Fruit fly (Drosophila melanogaster) whole organism, embryonic: ENCODE data around the gene dikar.
A peak's percentile ranks its signal among the peaks of the same experiment; 100 is the strongest.

Experiments used
- BtbVII ChIP-seq: fragments of 200-800 bp; sonication (Bioruptor generic); optimal IDR thresholded peaks from 3 replicates; lab custom pipeline; 2017; ENCODE audit warnings: missing biosample characterization, mild to moderate bottlenecking, missing genetic modification characterization
- CG11560 ChIP-seq: fragments of 200-800 bp; sonication (Bioruptor generic); IDR thresholded peaks from 3 replicates; pipeline ENCODE4 v1.3.6; 2022; ENCODE audit warnings: missing biosample characterization, missing genetic modification characterization
- CG12299 ChIP-seq: fragments of 200-800 bp; sonication (Bioruptor generic); optimal IDR thresholded peaks from 2 replicates; lab custom pipeline; 2018; ENCODE audit warnings: missing biosample characterization, mild to moderate bottlenecking, missing genetic modification characterization
- CG13296 ChIP-seq: fragments of 200-800 bp; sonication (Bioruptor generic); optimal IDR thresholded peaks from 3 replicates; lab custom pipeline; 2018; ENCODE audit warnings: missing biosample characterization, mild to moderate bottlenecking, missing genetic modification characterization
- CG17186 ChIP-seq: fragments of 200-800 bp; sonication (Bioruptor generic); optimal IDR thresholded peaks from 3 replicates; lab custom pipeline; 2017; ENCODE audit warnings: missing biosample characterization, missing genetic modification reagents, missing genetic modification characterization
- CG17359 ChIP-seq: fragments of 200-800 bp; sonication (Bioruptor generic); optimal IDR thresholded peaks from 3 replicates; lab custom pipeline; 2018; ENCODE audit warnings: missing biosample characterization, mild to moderate bottlenecking, missing genetic modification characterization, moderate library complexity
- CG17829 ChIP-seq: fragments of 200-800 bp; optimal IDR thresholded peaks from 2 replicates; lab custom pipeline; 2019; ENCODE audit warnings: missing biosample characterization, mild to moderate bottlenecking, missing genetic modification characterization, moderate library complexity
- CG3847 ChIP-seq: fragments of 200-800 bp; sonication (Bioruptor generic); IDR thresholded peaks from 2 replicates; pipeline ENCODE4 v1.3.6; 2022; ENCODE audit warnings: missing biosample characterization, missing genetic modification characterization
- CG7745 ChIP-seq: fragments of 200-800 bp; sonication (Bioruptor generic); optimal IDR thresholded peaks from 2 replicates; lab custom pipeline; 2018; ENCODE audit warnings: missing biosample characterization, mild to moderate bottlenecking, missing genetic modification characterization, moderate library complexity
- CG7987 ChIP-seq: fragments of 200-800 bp; sonication (Bioruptor generic); optimal IDR thresholded peaks from 2 replicates; lab custom pipeline; 2018; ENCODE audit warnings: missing biosample characterization, mild to moderate bottlenecking, missing genetic modification characterization, moderate library complexity
- CG8281 ChIP-seq: fragments of 200-800 bp; sonication (Bioruptor generic); optimal IDR thresholded peaks from 2 replicates; lab custom pipeline; 2018; ENCODE audit warnings: missing biosample characterization, mild to moderate bottlenecking, missing genetic modification characterization, moderate library complexity
- CG8290 ChIP-seq, 3 experiments: fragments of 200-800 bp; sonication (Bioruptor generic); optimal IDR thresholded peaks; 2 replicates each; lab custom pipeline; 2016 to 2019; ENCODE audit warnings: missing biosample characterization in 3 of 3, missing genetic modification characterization in 3 of 3, mild to moderate bottlenecking in 2 of 3, moderate library complexity in 1 of 3
- Camta ChIP-seq: fragments of 200-800 bp; sonication (Bioruptor generic); optimal IDR thresholded peaks from 2 replicates; lab custom pipeline; 2016; ENCODE audit warnings: missing biosample characterization, missing genetic modification characterization
- Dll ChIP-seq: fragments of 200-800 bp; sonication (Bioruptor generic); IDR thresholded peaks from 4 replicates; pipeline ENCODE4 v1.3.6; 2022; ENCODE audit warnings: missing biosample characterization, missing genetic modification characterization; ENCODE audit not compliant: partially characterized antibody
- Fer1 ChIP-seq: fragments of 200-800 bp; sonication (Bioruptor generic); optimal IDR thresholded peaks from 2 replicates; lab custom pipeline; 2017; ENCODE audit warnings: missing biosample characterization, mild to moderate bottlenecking, missing genetic modification characterization
- Gsc ChIP-seq: fragments of 200-800 bp; sonication (Bioruptor generic); IDR thresholded peaks from 2 replicates; pipeline ENCODE4 v1.3.6; 2022; ENCODE audit warnings: missing biosample characterization, missing genetic modification characterization
- HmgD ChIP-seq: fragments of 200-800 bp; sonication (Bioruptor generic); optimal IDR thresholded peaks from 3 replicates; lab custom pipeline; 2016; ENCODE audit warnings: missing biosample characterization, missing genetic modification characterization
- Hsf ChIP-seq: fragments of 200-800 bp; sonication (Bioruptor generic); optimal IDR thresholded peaks from 3 replicates; lab custom pipeline; 2016; ENCODE audit warnings: missing biosample characterization, missing genetic modification characterization
- Kr ChIP-seq: fragments of 200-800 bp; sonication (Bioruptor generic); optimal IDR thresholded peaks from 2 replicates; lab custom pipeline; 2017; ENCODE audit warnings: missing biosample characterization, mild to moderate bottlenecking, missing genetic modification characterization
- MTF-1 ChIP-seq: fragments of 200-800 bp; sonication (Bioruptor generic); optimal IDR thresholded peaks from 2 replicates; lab custom pipeline; 2018; ENCODE audit warnings: missing biosample characterization, mild to moderate bottlenecking, missing genetic modification characterization, borderline replicate concordance
- Meics ChIP-seq: fragments of 200-800 bp; sonication (Bioruptor generic); optimal IDR thresholded peaks from 2 replicates; lab custom pipeline; 2017; ENCODE audit warnings: missing biosample characterization, mild to moderate bottlenecking, missing genetic modification characterization
- Ravus ChIP-seq: fragments of 200-800 bp; sonication (Bioruptor generic); IDR thresholded peaks from 2 replicates; pipeline ENCODE4 v1.3.6; 2022; ENCODE audit warnings: missing biosample characterization, missing genetic modification characterization
- Rfx ChIP-seq: fragments of 200-800 bp; sonication (Bioruptor generic); IDR thresholded peaks from 2 replicates; pipeline ENCODE4 v1.3.6; 2022; ENCODE audit warnings: missing biosample characterization, missing genetic modification characterization
- Side ChIP-seq: fragments of 200-800 bp; sonication (Bioruptor generic); optimal IDR thresholded peaks from 2 replicates; lab custom pipeline; 2016; ENCODE audit warnings: missing biosample characterization, missing genetic modification characterization
- Sin3A ChIP-seq: fragments of >200 bp; optimal IDR thresholded peaks from 2 replicates; lab custom pipeline; 2018
- Sox102F ChIP-seq: fragments of 200-800 bp; sonication (Bioruptor generic); optimal IDR thresholded peaks from 2 replicates; lab custom pipeline; 2018; ENCODE audit warnings: missing biosample characterization, mild to moderate bottlenecking, missing genetic modification characterization, moderate library complexity
- aop ChIP-seq: fragments of 200-800 bp; sonication (Bioruptor generic); IDR thresholded peaks from 2 replicates; pipeline ENCODE4 v1.3.6; 2022; ENCODE audit warnings: missing biosample characterization, missing genetic modification characterization
- ase ChIP-seq: fragments of 200-800 bp; sonication (Bioruptor generic); IDR thresholded peaks from 3 replicates; pipeline ENCODE4 v1.3.6; 2022; ENCODE audit warnings: missing biosample characterization, missing genetic modification characterization
- ash1 ChIP-seq: fragments of 200-800 bp; sonication (Bioruptor generic); optimal IDR thresholded peaks from 2 replicates; lab custom pipeline; 2018; ENCODE audit warnings: missing biosample characterization, mild to moderate bottlenecking, missing genetic modification characterization
- bigmax ChIP-seq: fragments of 200-800 bp; sonication (Bioruptor generic); optimal IDR thresholded peaks from 2 replicates; lab custom pipeline; 2018; ENCODE audit warnings: missing biosample characterization, mild to moderate bottlenecking, missing genetic modification characterization
- bowl ChIP-seq: fragments of 200-800 bp; sonication (Bioruptor generic); IDR thresholded peaks from 2 replicates; pipeline ENCODE4 v1.3.6; 2022; ENCODE audit warnings: missing biosample characterization, missing genetic modification characterization
- crol ChIP-seq: fragments of 200-800 bp; sonication (Bioruptor generic); IDR thresholded peaks from 2 replicates; pipeline ENCODE4 v1.3.6; 2022; ENCODE audit warnings: missing biosample characterization, missing genetic modification characterization
- dysf ChIP-seq: fragments of 200-800 bp; sonication (Bioruptor generic); IDR thresholded peaks from 3 replicates; pipeline ENCODE4 v1.3.6; 2022; ENCODE audit warnings: missing biosample characterization, missing genetic modification characterization
- ems ChIP-seq: fragments of 200-800 bp; sonication (Bioruptor generic); optimal IDR thresholded peaks from 3 replicates; lab custom pipeline; 2016; ENCODE audit warnings: missing biosample characterization, missing genetic modification characterization
- gcm2 ChIP-seq: fragments of 200-800 bp; sonication (Bioruptor generic); optimal IDR thresholded peaks from 2 replicates; lab custom pipeline; 2016; ENCODE audit warnings: missing biosample characterization, missing genetic modification characterization
- grau ChIP-seq: fragments of 200-800 bp; optimal IDR thresholded peaks from 3 replicates; lab custom pipeline; 2019; ENCODE audit warnings: missing biosample characterization, mild to moderate bottlenecking, missing genetic modification characterization, moderate library complexity
- gsb-n ChIP-seq: fragments of 200-800 bp; sonication (Bioruptor generic); optimal IDR thresholded peaks from 3 replicates; lab custom pipeline; 2018; ENCODE audit warnings: missing biosample characterization, mild to moderate bottlenecking, missing genetic modification characterization
- hkb ChIP-seq, 2 experiments: fragments of 200-800 bp in 1 of 2; fragments of >200 bp in 1 of 2; sonication (Bioruptor generic) in 1 of 2; IDR thresholded peaks in 1 of 2; optimal IDR thresholded peaks in 1 of 2; 2 replicates each; pipeline versions ENCODE4 v1.3.6 to Lab custom; 2017 to 2022; ENCODE audit warnings: missing biosample characterization in 1 of 2, missing genetic modification characterization in 1 of 2
- klu ChIP-seq: fragments of 200-800 bp; sonication (Bioruptor generic); IDR thresholded peaks from 2 replicates; pipeline ENCODE4 v1.3.6; 2022; ENCODE audit warnings: missing biosample characterization, missing genetic modification characterization
- lola ChIP-seq, 3 experiments: fragments of >200 bp in 2 of 3; fragments of 200-800 bp in 1 of 3; sonication (Bioruptor generic) in 1 of 3; optimal IDR thresholded peaks; 2 replicates each; lab custom pipeline; 2017 to 2019; ENCODE audit warnings: missing biosample characterization in 3 of 3, missing genetic modification characterization in 3 of 3, mild to moderate bottlenecking in 1 of 3, moderate library complexity in 1 of 3
- luna ChIP-seq: fragments of 200-800 bp; sonication (Bioruptor generic); optimal IDR thresholded peaks from 2 replicates; lab custom pipeline; 2016; ENCODE audit warnings: missing biosample characterization, missing genetic modification characterization
- maf-S ChIP-seq: fragments of 200-800 bp; sonication (Bioruptor generic); optimal IDR thresholded peaks from 2 replicates; lab custom pipeline; 2016; ENCODE audit warnings: missing biosample characterization, missing genetic modification characterization
- nau ChIP-seq: fragments of 200-800 bp; sonication (Bioruptor generic); optimal IDR thresholded peaks from 3 replicates; lab custom pipeline; 2017; ENCODE audit warnings: missing biosample characterization, mild to moderate bottlenecking, missing genetic modification characterization, missing genetic modification reagents
- phol ChIP-seq: fragments of 200-800 bp; sonication (Bioruptor generic); optimal IDR thresholded peaks from 3 replicates; lab custom pipeline; 2018; ENCODE audit warnings: missing biosample characterization, mild to moderate bottlenecking, missing genetic modification characterization, moderate library complexity
- pros ChIP-seq: fragments of 200-800 bp; sonication (Bioruptor generic); optimal IDR thresholded peaks from 3 replicates; lab custom pipeline; 2019; ENCODE audit warnings: missing biosample characterization, mild to moderate bottlenecking, missing genetic modification characterization, moderate library complexity
- repo ChIP-seq: fragments of 200-800 bp; sonication (Bioruptor generic); optimal IDR thresholded peaks from 2 replicates; lab custom pipeline; 2016; ENCODE audit warnings: missing biosample characterization, missing genetic modification characterization
- slou ChIP-seq: fragments of 200-800 bp; sonication (Bioruptor generic); optimal IDR thresholded peaks from 3 replicates; lab custom pipeline; 2016; ENCODE audit warnings: missing biosample characterization, missing genetic modification characterization
- so ChIP-seq: fragments of 200-800 bp; sonication (Bioruptor generic); IDR thresholded peaks from 3 replicates; pipeline ENCODE4 v1.3.6; 2022; ENCODE audit warnings: missing biosample characterization, missing genetic modification characterization
- sr ChIP-seq: fragments of 200-800 bp; sonication (Bioruptor generic); IDR thresholded peaks from 3 replicates; pipeline ENCODE4 v1.3.6; 2022; ENCODE audit warnings: missing biosample characterization, missing genetic modification characterization
- ttk ChIP-seq: fragments of 200-800 bp; sonication (Bioruptor generic); IDR thresholded peaks from 2 replicates; pipeline ENCODE4 v2.1.2; 2022; ENCODE audit warnings: missing biosample characterization, missing genetic modification characterization
- zfh1 ChIP-seq: fragments of 200-800 bp; sonication (Bioruptor generic); IDR thresholded peaks from 3 replicates; pipeline ENCODE4 v1.3.6; 2022; ENCODE audit warnings: missing biosample characterization, missing genetic modification characterization

The dikar gene

dm6 chr3L:6742974-6743345, at the start of gene dikar (continued):
- TF ChIP-seq maf-S (GFP tag; lab: Kevin White, UChicago) (no peak), Hsf (peak; percentile 43), ase (GFP tag; lab: Robert Waterston, UW) (peak; percentile 43; the same call in 1 of the 3 replicates), CG13296 (GFP tag; lab: Kevin White, UChicago) (no peak), nau (GFP tag; lab: Kevin White, UChicago) (no peak), gsb-n (tag; lab: Kevin White, UChicago) (no peak), Rfx (GFP tag; lab: Robert Waterston, UW) (peak; percentile 88), bowl (GFP tag; lab: Robert Waterston, UW) (no peak), pros (GFP tag; lab: Kevin White, UChicago) (no peak), crol (GFP tag; lab: Robert Waterston, UW) (no peak), ttk (GFP tag; lab: Robert Waterston, UW) (peak; percentile 48; the same call in 1 of the 2 replicates), CG8281 (tag; lab: Kevin White, UChicago) (no peak), HmgD (no peak), CG17186 (no peak), repo (GFP tag; lab: Kevin White, UChicago) (no peak), gcm2 (GFP tag; lab: Kevin White, UChicago) (no peak), grau (tag; lab: Kevin White, UChicago) (peak; percentile 60), CG17829 (tag; lab: Kevin White, UChicago) (peak; percentile 47), hkb (optimal IDR thresholded peaks at IDR 0.05; lab: Kevin White, UChicago) (no peak), hkb (GFP tag; IDR thresholded peaks at IDR 0.05; lab: Robert Waterston, UW) (0 out of 2 replicates have a peak, but pooled peaks have one; percentile 27), CG3847 (peak; percentile 63), Ravus (GFP tag; lab: Robert Waterston, UW) (no peak), CG12299 (tag; lab: Kevin White, UChicago) (no peak), dysf (GFP tag; lab: Robert Waterston, UW) (peak; percentile 44; the same call in 1 of the 3 replicates), phol (tag; lab: Kevin White, UChicago) (peak; percentile 41), Sox102F (GFP tag; lab: Kevin White, UChicago) (no peak), so (no peak), Side (GFP tag; lab: Kevin White, UChicago) (no peak), slou (GFP tag; lab: Kevin White, UChicago) (peak; percentile 7), Fer1 (GFP tag; lab: Kevin White, UChicago) (peak; percentile 31), Meics (GFP tag; lab: Kevin White, UChicago) (peak; percentile 51), CG7745 (no peak), CG11560 (no peak), zfh1 (GFP tag; lab: Robert Waterston, UW) (peak; percentile 77), Kr (no peak), BtbVII (GFP tag; lab: Kevin White, UChicago) (no peak), sr (GFP tag; lab: Robert Waterston, UW) (no peak), MTF-1 (GFP tag; lab: Kevin White, UChicago) (no peak), Camta (GFP tag; lab: Kevin White, UChicago) (no peak), ash1 (GFP tag; lab: Kevin White, UChicago) (no peak), luna (GFP tag; lab: Kevin White, UChicago) (peak; percentile 6), aop (GFP tag; lab: Robert Waterston, UW) (peak; percentile 74; the same call in 1 of the 2 replicates), ems (peak; percentile 48), Dll (GFP tag; lab: Robert Waterston, UW) (peak; percentile 74), klu (peak; percentile 59), CG17359 (tag; lab: Kevin White, UChicago) (no peak), Sin3A (lab: Kevin White, UChicago) (no peak), CG7987 (GFP tag; lab: Kevin White, UChicago) (no peak), lola (GFP tag; optimal IDR thresholded peaks at IDR 0.05; lab: Kevin White, UChicago) (peak in 1 of 3 experiments; percentile 61), Gsc (GFP tag; lab: Robert Waterston, UW) (no peak), bigmax (GFP tag; lab: Kevin White, UChicago) (peak; percentile 56), CG8290 (GFP tag; optimal IDR thresholded peaks at IDR 0.05; lab: Kevin White, UChicago) (no peak), CG8290 (tag; optimal IDR thresholded peaks at IDR 0.05; lab: Kevin White, UChicago) (no peak)
